Worm (Caenorhabditis elegans) whole organism, midembryonic: Measurements from ENCODE around the gene fbxa-86.

Experiments
- flt-1 ChIP-seq: fragments of 200-800 bp; sonication (Bioruptor generic); IDR thresholded peaks from 2 replicates; pipeline ENCODE4 v1.3.6; 2022; ENCODE audit warnings: missing genetic modification characterization, missing compliant biosample characterization
- med-1 ChIP-seq: sonication (generic microtip); optimal IDR thresholded peaks from 2 replicates; lab custom pipeline; 2017; ENCODE audit warnings: missing genetic modification characterization, mild to moderate bottlenecking, missing compliant biosample characterization, antibody characterized with exemption, missing genetic modification reagents; ENCODE audit not compliant: insufficient read depth
- ref-1 ChIP-seq: fragments of 200-800 bp; sonication (Bioruptor generic); conservative IDR thresholded peaks from 2 replicates; pipeline ENCODE4 v1.3.6; 2022; ENCODE audit warnings: missing genetic modification reagents, missing genetic modification characterization, missing compliant biosample characterization

ce11 chrIV:4887258-4887657 lies 50.6 kb downstream of the fbxa-86 start, which contains the start of gene T08B6.1:
- no peak for TF ChIP-seq med-1
- no peak for TF ChIP-seq ref-1 (GFP tag; lab: Robert Waterston, UW)
- TF ChIP-seq flt-1: no peak
